Fruit fly (Drosophila melanogaster) whole organism, embryonic: ENCODE measurements around the gene ppk24.

Experiments
- Abd-B ChIP-seq: fragments of 200-800 bp; sonication (Bioruptor generic); optimal IDR thresholded peaks from 2 replicates; lab custom pipeline; 2018; ENCODE audit warnings: missing biosample characterization, mild to moderate bottlenecking, missing genetic modification characterization, moderate library complexity
- B-H2 ChIP-seq: fragments of 200-800 bp; sonication (Bioruptor generic); optimal IDR thresholded peaks from 2 replicates; lab custom pipeline; 2018; ENCODE audit warnings: missing biosample characterization, mild to moderate bottlenecking, missing genetic modification characterization
- CG10565 ChIP-seq: fragments of 200-800 bp; sonication (Bioruptor generic); optimal IDR thresholded peaks from 3 replicates; lab custom pipeline; 2016; ENCODE audit warnings: missing biosample characterization, mild to moderate bottlenecking, missing genetic modification characterization
- CG11085 ChIP-seq: fragments of 200-800 bp; sonication (Bioruptor generic); IDR thresholded peaks from 2 replicates; pipeline ENCODE4 v1.3.6; 2022; ENCODE audit warnings: missing biosample characterization, missing genetic modification characterization
- CG11093 ChIP-seq: fragments of 200-800 bp; sonication (Bioruptor generic); IDR thresholded peaks from 3 replicates; pipeline ENCODE4 v1.3.6; 2022; ENCODE audit warnings: missing biosample characterization, missing genetic modification characterization
- CG11456 ChIP-seq: fragments of 200-800 bp; sonication (Bioruptor generic); IDR thresholded peaks from 3 replicates; pipeline ENCODE4 v1.3.6; 2022; ENCODE audit warnings: missing biosample characterization, missing genetic modification characterization
- CG12104 ChIP-seq: fragments of 200-800 bp; sonication (Bioruptor generic); optimal IDR thresholded peaks from 3 replicates; lab custom pipeline; 2016; ENCODE audit warnings: missing biosample characterization, missing genetic modification characterization
- CG12299 ChIP-seq: fragments of 200-800 bp; sonication (Bioruptor generic); optimal IDR thresholded peaks from 2 replicates; lab custom pipeline; 2018; ENCODE audit warnings: missing biosample characterization, mild to moderate bottlenecking, missing genetic modification characterization
- CG1233 ChIP-seq: fragments of 200-800 bp; sonication (Bioruptor generic); optimal IDR thresholded peaks from 4 replicates; lab custom pipeline; 2018; ENCODE audit warnings: missing biosample characterization, mild to moderate bottlenecking, missing genetic modification characterization
- CG13424 ChIP-seq: fragments of 200-800 bp; sonication (Bioruptor generic); optimal IDR thresholded peaks from 2 replicates; lab custom pipeline; 2019; ENCODE audit warnings: missing biosample characterization, mild to moderate bottlenecking, missing genetic modification characterization, moderate library complexity
- CG13624 ChIP-seq: fragments of 200-800 bp; sonication (Bioruptor generic); optimal IDR thresholded peaks from 2 replicates; lab custom pipeline; 2016; ENCODE audit warnings: missing biosample characterization, missing genetic modification characterization
- CG14014 ChIP-seq: fragments of 200-800 bp; sonication (Bioruptor generic); IDR thresholded peaks from 2 replicates; pipeline ENCODE4 v1.3.6; 2022; ENCODE audit warnings: missing biosample characterization, missing genetic modification characterization
- CG14050 ChIP-seq: fragments of 200-800 bp; sonication (Bioruptor generic); IDR thresholded peaks from 3 replicates; pipeline ENCODE4 v1.3.6; 2022; ENCODE audit warnings: missing biosample characterization, missing genetic modification characterization
- CG1603 ChIP-seq: fragments of 200-800 bp; sonication (Bioruptor generic); optimal IDR thresholded peaks from 2 replicates; lab custom pipeline; 2019; ENCODE audit warnings: missing biosample characterization, mild to moderate bottlenecking, missing genetic modification characterization, moderate library complexity
- CG16813 ChIP-seq: fragments of 200-800 bp; sonication (Bioruptor generic); IDR thresholded peaks from 3 replicates; pipeline ENCODE4 v1.3.6; 2022; ENCODE audit warnings: missing biosample characterization, missing genetic modification characterization; ENCODE audit not compliant: partially characterized antibody
- CG1792 ChIP-seq: fragments of 200-800 bp; sonication (Bioruptor generic); optimal IDR thresholded peaks from 2 replicates; lab custom pipeline; 2016; ENCODE audit warnings: missing biosample characterization, missing genetic modification characterization
- CG1832 ChIP-seq: fragments of 200-800 bp; sonication (Bioruptor generic); optimal IDR thresholded peaks from 2 replicates; lab custom pipeline; 2017; ENCODE audit warnings: missing biosample characterization, mild to moderate bottlenecking, missing genetic modification characterization, inconsistent platforms
- CG18476 ChIP-seq: fragments of 200-800 bp; sonication (Bioruptor generic); optimal IDR thresholded peaks from 2 replicates; lab custom pipeline; 2016; ENCODE audit warnings: missing biosample characterization, mild to moderate bottlenecking, missing genetic modification characterization
- CG4730 ChIP-seq: fragments of 200-800 bp; sonication (Bioruptor generic); IDR thresholded peaks from 2 replicates; pipeline ENCODE4 v1.3.6; 2022; ENCODE audit warnings: missing biosample characterization, missing genetic modification characterization
- CG8388 ChIP-seq: fragments of 200-800 bp; sonication (Bioruptor generic); optimal IDR thresholded peaks from 2 replicates; lab custom pipeline; 2019; ENCODE audit warnings: missing biosample characterization, mild to moderate bottlenecking, missing genetic modification characterization, moderate library complexity
- Dip3 ChIP-seq: fragments of 200-800 bp; sonication (Bioruptor generic); optimal IDR thresholded peaks from 3 replicates; lab custom pipeline; 2016; ENCODE audit warnings: missing biosample characterization, missing genetic modification characterization
- Hr3 ChIP-seq: fragments of 200-800 bp; sonication (Bioruptor generic); optimal IDR thresholded peaks from 3 replicates; lab custom pipeline; 2016; ENCODE audit warnings: missing biosample characterization, missing genetic modification characterization
- MESR4 ChIP-seq: fragments of 200-800 bp; sonication (Bioruptor generic); optimal IDR thresholded peaks from 2 replicates; lab custom pipeline; 2018; ENCODE audit warnings: missing biosample characterization, mild to moderate bottlenecking, missing genetic modification characterization, moderate library complexity
- Pdp1 ChIP-seq, 2 experiments: fragments of 200-800 bp; sonication (Bioruptor generic); optimal IDR thresholded peaks; 3 replicates each; lab custom pipeline; 2016; ENCODE audit warnings: missing biosample characterization in 2 of 2, missing genetic modification characterization in 2 of 2, mild to moderate bottlenecking in 1 of 2, moderate library complexity in 1 of 2
- Xbp1 ChIP-seq: fragments of 200-800 bp; sonication (Bioruptor generic); optimal IDR thresholded peaks from 3 replicates; lab custom pipeline; 2016; ENCODE audit warnings: missing biosample characterization, mild to moderate bottlenecking, missing genetic modification characterization
- ato ChIP-seq: fragments of 200-800 bp; sonication (Bioruptor generic); IDR thresholded peaks from 2 replicates; pipeline ENCODE4 v1.3.6; 2022; ENCODE audit warnings: missing biosample characterization, missing genetic modification characterization; ENCODE audit not compliant: partially characterized antibody
- bigmax ChIP-seq: fragments of 200-800 bp; sonication (Bioruptor generic); optimal IDR thresholded peaks from 2 replicates; lab custom pipeline; 2018; ENCODE audit warnings: missing biosample characterization, mild to moderate bottlenecking, missing genetic modification characterization
- cas ChIP-seq: fragments of 200-800 bp; sonication (Bioruptor generic); IDR thresholded peaks from 2 replicates; pipeline ENCODE4 v1.3.6; 2022; ENCODE audit warnings: missing biosample characterization, missing genetic modification characterization
- caup ChIP-seq: fragments of 200-800 bp; sonication (Bioruptor generic); optimal IDR thresholded peaks from 3 replicates; lab custom pipeline; 2017; ENCODE audit warnings: missing biosample characterization, mild to moderate bottlenecking, missing genetic modification characterization, moderate library complexity; ENCODE audit not compliant: severe bottlenecking
- dmrt11E ChIP-seq: fragments of 200-800 bp; sonication (Bioruptor generic); optimal IDR thresholded peaks from 3 replicates; lab custom pipeline; 2018; ENCODE audit warnings: missing biosample characterization, mild to moderate bottlenecking, missing genetic modification characterization, moderate library complexity
- exex ChIP-seq: fragments of 200-800 bp; sonication (Bioruptor generic); optimal IDR thresholded peaks from 4 replicates; lab custom pipeline; 2018; ENCODE audit warnings: missing biosample characterization, mild to moderate bottlenecking, missing genetic modification characterization, moderate library complexity
- gcm2 ChIP-seq: fragments of 200-800 bp; sonication (Bioruptor generic); optimal IDR thresholded peaks from 2 replicates; lab custom pipeline; 2016; ENCODE audit warnings: missing biosample characterization, missing genetic modification characterization
- grn ChIP-seq: fragments of 200-800 bp; sonication (Bioruptor generic); optimal IDR thresholded peaks from 3 replicates; lab custom pipeline; 2017; ENCODE audit warnings: missing biosample characterization, missing genetic modification characterization
- kah ChIP-seq: fragments of 200-800 bp; sonication (Bioruptor generic); optimal IDR thresholded peaks from 2 replicates; lab custom pipeline; 2018; ENCODE audit warnings: missing biosample characterization, mild to moderate bottlenecking, missing genetic modification characterization
- oc ChIP-seq: fragments of 200-800 bp; sonication (Bioruptor generic); optimal IDR thresholded peaks from 2 replicates; lab custom pipeline; 2018; ENCODE audit warnings: missing biosample characterization, mild to moderate bottlenecking, missing genetic modification characterization, moderate library complexity
- pfk ChIP-seq: fragments of 200-800 bp; sonication (Bioruptor generic); optimal IDR thresholded peaks from 2 replicates; lab custom pipeline; 2018; ENCODE audit warnings: missing biosample characterization, mild to moderate bottlenecking, missing genetic modification characterization, moderate library complexity
- pita ChIP-seq: fragments of 200-800 bp; sonication (Bioruptor generic); optimal IDR thresholded peaks from 2 replicates; lab custom pipeline; 2017; ENCODE audit warnings: missing biosample characterization, mild to moderate bottlenecking, missing genetic modification characterization
- pnt ChIP-seq: fragments of 200-800 bp; sonication (Bioruptor generic); optimal IDR thresholded peaks from 3 replicates; lab custom pipeline; 2016; ENCODE audit warnings: missing biosample characterization, missing genetic modification characterization
- psq ChIP-seq: fragments of 200-800 bp; sonication (Bioruptor generic); optimal IDR thresholded peaks from 2 replicates; lab custom pipeline; 2017; ENCODE audit warnings: missing biosample characterization, missing genetic modification characterization
- repo ChIP-seq: fragments of 200-800 bp; sonication (Bioruptor generic); optimal IDR thresholded peaks from 2 replicates; lab custom pipeline; 2016; ENCODE audit warnings: missing biosample characterization, missing genetic modification characterization
- sc ChIP-seq, 3 experiments: fragments of >200 bp in 2 of 3; fragments of 200-800 bp in 1 of 3; sonication (Bioruptor generic) in 1 of 3; optimal IDR thresholded peaks; 2 replicates in 2 of 3; 3 replicates in 1 of 3; lab custom pipeline; 2017; ENCODE audit warnings: mild to moderate bottlenecking in 1 of 3, missing biosample characterization in 1 of 3, missing genetic modification characterization in 1 of 3, missing genetic modification reagents in 1 of 3
- schlank ChIP-seq: fragments of 200-800 bp; sonication (Bioruptor generic); optimal IDR thresholded peaks from 2 replicates; lab custom pipeline; 2018; ENCODE audit warnings: missing biosample characterization, mild to moderate bottlenecking, missing genetic modification characterization
- sens ChIP-seq: fragments of 200-800 bp; sonication (Bioruptor generic); peaks from one replicate; lab custom pipeline; 2016; ENCODE audit warnings: missing biosample characterization, missing genetic modification characterization
- sr ChIP-seq: fragments of 200-800 bp; sonication (Bioruptor generic); IDR thresholded peaks from 3 replicates; pipeline ENCODE4 v1.3.6; 2022; ENCODE audit warnings: missing biosample characterization, missing genetic modification characterization
- tin ChIP-seq: fragments of 200-800 bp; sonication (Bioruptor generic); optimal IDR thresholded peaks from 3 replicates; lab custom pipeline; 2016; ENCODE audit warnings: missing biosample characterization, missing genetic modification characterization
- trem ChIP-seq: fragments of 200-800 bp; optimal IDR thresholded peaks from 3 replicates; lab custom pipeline; 2019; ENCODE audit warnings: missing biosample characterization, mild to moderate bottlenecking, missing genetic modification characterization, moderate library complexity
- vvl ChIP-seq: fragments of 200-800 bp; sonication (Bioruptor generic); IDR thresholded peaks from 2 replicates; pipeline ENCODE4 v1.3.6; 2022; ENCODE audit warnings: missing biosample characterization, missing genetic modification characterization
- wor ChIP-seq: fragments of 200-800 bp; sonication (Bioruptor generic); IDR thresholded peaks from 2 replicates; pipeline ENCODE4 v1.3.6; 2022; ENCODE audit warnings: missing biosample characterization, missing genetic modification characterization
- yki ChIP-seq: fragments of >200 bp; optimal IDR thresholded peaks from 3 replicates; lab custom pipeline; 2018

ppk24 gene

DNA sequence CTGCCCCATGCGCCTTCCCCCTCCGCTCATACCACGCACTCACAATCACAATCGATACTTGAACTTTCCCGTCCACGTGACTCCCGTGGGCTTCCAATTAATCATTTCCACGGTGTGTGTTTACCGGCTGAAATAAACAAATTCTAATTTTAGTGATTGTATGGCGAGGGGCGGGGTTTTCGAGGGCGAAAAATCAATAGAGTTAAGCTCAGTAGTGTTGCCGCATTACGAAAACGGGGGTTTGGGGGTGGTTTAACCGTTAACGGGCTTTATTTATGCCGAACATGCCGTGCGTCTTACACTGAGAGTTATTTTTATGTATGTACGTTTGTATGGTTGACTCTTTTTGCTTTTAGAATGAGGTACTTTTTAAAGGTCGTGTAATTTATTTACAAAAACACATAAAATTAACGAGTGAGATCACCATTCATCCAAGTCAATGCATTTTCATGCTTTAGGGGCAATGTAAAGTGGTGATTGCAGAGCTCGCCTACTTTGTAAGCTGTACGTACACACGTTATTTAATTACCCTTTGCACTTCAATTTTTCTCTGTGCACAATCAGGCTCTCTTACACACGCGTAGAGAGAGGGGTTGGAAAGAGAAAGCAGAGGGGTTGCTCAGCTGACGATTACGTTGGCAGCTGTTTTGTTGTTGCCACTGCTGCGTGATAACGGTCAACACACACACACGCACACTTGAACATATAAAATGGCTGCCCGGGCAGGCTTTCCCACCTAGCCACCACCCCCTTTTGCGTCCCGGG, 43.2 kb upstream of the ppk24 start (continued):
- TF ChIP-seq CG1792 (GFP tag; lab: Kevin White, UChicago) (peak; percentile 65), ato (no peak), Abd-B (peak; percentile 77), CG8388 (GFP tag; lab: Kevin White, UChicago) (peak; percentile 82), CG1832 (GFP tag; lab: Kevin White, UChicago) (no peak), trem (tag; lab: Kevin White, UChicago) (peak; percentile 67), yki (no peak), CG14014 (GFP tag; lab: Robert Waterston, UW) (no peak), wor (GFP tag; lab: Robert Waterston, UW) (no peak), CG1603 (tag; lab: Kevin White, UChicago) (peak; percentile 84), Pdp1 (GFP tag; optimal IDR thresholded peaks at IDR 0.05; lab: Kevin White, UChicago) (peak; percentile 76 to 86), CG11085 (GFP tag; lab: Robert Waterston, UW) (no peak), tin (GFP tag; lab: Kevin White, UChicago) (peak; percentile 73), sens (peak; percentile 97), gcm2 (peak; percentile 29), MESR4 (GFP tag; lab: Kevin White, UChicago) (no peak), CG14050 (GFP tag; lab: Robert Waterston, UW) (no peak), Hr3 (GFP tag; lab: Kevin White, UChicago) (peak; percentile 85), CG12299 (tag; lab: Kevin White, UChicago) (peak; percentile 75), CG12104 (GFP tag; lab: Kevin White, UChicago) (peak; percentile 75), kah (GFP tag; lab: Kevin White, UChicago) (peak; percentile 34), CG13424 (tag; lab: Kevin White, UChicago) (peak; percentile 90), sc (optimal IDR thresholded peaks at IDR 0.05; lab: Kevin White, UChicago) (no peak), sc (GFP tag; optimal IDR thresholded peaks at IDR 0.05; lab: Kevin White, UChicago) (peak; percentile 78), pita (GFP tag; lab: Kevin White, UChicago) (no peak), pfk (no peak), bigmax (no peak), schlank (tag; lab: Kevin White, UChicago) (peak; percentile 72), sr (GFP tag; lab: Robert Waterston, UW) (no peak), Dip3 (peak; percentile 74), dmrt11E (tag; lab: Kevin White, UChicago) (peak; percentile 85), oc (peak; percentile 78), CG11456 (no peak), repo (GFP tag; lab: Kevin White, UChicago) (peak; percentile 76), pnt (GFP tag; lab: Kevin White, UChicago) (peak; percentile 83), CG18476 (GFP tag; lab: Kevin White, UChicago) (peak; percentile 76), CG10565 (GFP tag; lab: Kevin White, UChicago) (no peak), Xbp1 (GFP tag; lab: Kevin White, UChicago) (peak; percentile 85), CG11093 (GFP tag; lab: Robert Waterston, UW) (peak; percentile 66; the same call in 2 of the 3 replicates), CG1233 (peak; percentile 76), grn (GFP tag; lab: Kevin White, UChicago) (no peak), cas (GFP tag; lab: Robert Waterston, UW) (no peak), exex (peak; percentile 67), caup (peak; percentile 89), psq (GFP tag; lab: Kevin White, UChicago) (no peak), vvl (GFP tag; lab: Robert Waterston, UW) (no peak), CG13624 (GFP tag; lab: Kevin White, UChicago) (peak; percentile 89), B-H2 (GFP tag; lab: Kevin White, UChicago) (peak; percentile 74), CG16813 (no peak), CG4730 (GFP tag; lab: Robert Waterston, UW) (no peak)
